Worm (Caenorhabditis elegans) whole organism, young adult: ENCODE measurements around the gene rme-1.

Experiments used
- B0261.1 ChIP-seq: sonication (generic microtip); optimal IDR thresholded peaks from 2 replicates; lab custom pipeline; 2016; ENCODE audit warnings: mild to moderate bottlenecking, missing genetic modification characterization, moderate library complexity, missing compliant biosample characterization
- B0336.3 ChIP-seq: fragments of 200-800 bp; sonication (Bioruptor generic); IDR thresholded peaks from 2 replicates; pipeline ENCODE4 v1.3.6; 2022; ENCODE audit warnings: missing genetic modification characterization, missing compliant biosample characterization
- C06A6.2 ChIP-seq: fragments of 200-800 bp; sonication (Bioruptor generic); conservative IDR thresholded peaks from 2 replicates; pipeline ENCODE4 v1.3.6; 2022; ENCODE audit warnings: missing genetic modification characterization, missing compliant biosample characterization
- C17E4.6 ChIP-seq: fragments of 200-800 bp; sonication (Bioruptor generic); IDR thresholded peaks from 2 replicates; pipeline ENCODE4 v1.3.6; 2022; ENCODE audit warnings: missing genetic modification reagents, missing genetic modification characterization, missing compliant biosample characterization
- F23B12.7 ChIP-seq: sonication (generic microtip); optimal IDR thresholded peaks from 2 replicates; lab custom pipeline; 2017; ENCODE audit warnings: missing genetic modification characterization, mild to moderate bottlenecking, missing compliant biosample characterization, antibody characterized with exemption, moderate library complexity; ENCODE audit not compliant: insufficient read depth
- F33H1.4 ChIP-seq: fragments of 200-800 bp; sonication (Bioruptor generic); IDR thresholded peaks from 2 replicates; pipeline ENCODE4 v1.3.6; 2022; ENCODE audit warnings: missing genetic modification reagents, missing genetic modification characterization, missing compliant biosample characterization
- F52B5.7 ChIP-seq: sonication (generic microtip); optimal IDR thresholded peaks from 2 replicates; lab custom pipeline; 2016; ENCODE audit warnings: mild to moderate bottlenecking, missing genetic modification characterization, missing compliant biosample characterization
- K11D2.4 ChIP-seq: fragments of 200-800 bp; sonication (Bioruptor generic); IDR thresholded peaks from 2 replicates; pipeline ENCODE4 v1.3.6; 2022; ENCODE audit warnings: missing genetic modification reagents, missing genetic modification characterization, missing compliant biosample characterization
- K12H6.12 ChIP-seq: fragments of 200-800 bp; sonication (Bioruptor generic); optimal IDR thresholded peaks from 2 replicates; lab custom pipeline; 2018; ENCODE audit warnings: mild to moderate bottlenecking, missing genetic modification characterization, missing compliant biosample characterization
- T07F8.4 ChIP-seq: sonication (generic microtip); optimal IDR thresholded peaks from 2 replicates; lab custom pipeline; 2016; ENCODE audit warnings: mild to moderate bottlenecking, missing genetic modification characterization, moderate library complexity, missing compliant biosample characterization
- Y53F4B.3 ChIP-seq: fragments of 200-800 bp; sonication (Bioruptor generic); IDR thresholded peaks from 2 replicates; pipeline ENCODE4 v1.3.6; 2022; ENCODE audit warnings: missing genetic modification reagents, missing genetic modification characterization, missing compliant biosample characterization
- Y67H2A.10 ChIP-seq: fragments of 200-800 bp; sonication (Bioruptor generic); conservative IDR thresholded peaks from 2 replicates; pipeline ENCODE4 v1.3.6; 2022; ENCODE audit warnings: missing genetic modification reagents, missing genetic modification characterization, missing compliant biosample characterization
- ZK185.1 ChIP-seq: sonication (generic microtip); optimal IDR thresholded peaks from 2 replicates; lab custom pipeline; 2016; ENCODE audit warnings: mild to moderate bottlenecking, missing genetic modification characterization, missing compliant biosample characterization; ENCODE audit not compliant: poor library complexity, severe bottlenecking
- ama-1 ChIP-seq, 3 experiments: fragments of 150-350 bp in 1 of 3; sonication (generic microtip) in 2 of 3; optimal IDR thresholded peaks; 2 replicates each; lab custom pipeline; 2014 to 2018; ENCODE audit warnings: missing biosample characterization in 2 of 3, missing genetic modification characterization in 2 of 3, missing genetic modification reagents in 2 of 3
- attf-6 ChIP-seq: fragments of 200-800 bp; sonication (Bioruptor generic); IDR thresholded peaks from 2 replicates; pipeline ENCODE4 v1.3.6; 2022; ENCODE audit warnings: missing genetic modification reagents, missing genetic modification characterization, missing compliant biosample characterization
- ceh-79 ChIP-seq: sonication (generic microtip); optimal IDR thresholded peaks from 2 replicates; lab custom pipeline; 2017; ENCODE audit warnings: mild to moderate bottlenecking, missing genetic modification characterization, missing compliant biosample characterization
- die-1 ChIP-seq: sonication (generic microtip); optimal IDR thresholded peaks from 2 replicates; lab custom pipeline; 2016; ENCODE audit warnings: missing genotype, mild to moderate bottlenecking, missing genetic modification characterization, missing compliant biosample characterization
- dpff-1 ChIP-seq: sonication (generic microtip); optimal IDR thresholded peaks from 2 replicates; lab custom pipeline; 2017; ENCODE audit warnings: mild to moderate bottlenecking, missing genetic modification characterization, missing compliant biosample characterization
- egl-44 ChIP-seq: fragments of 200-800 bp; sonication (Bioruptor generic); IDR thresholded peaks from 2 replicates; pipeline ENCODE4 v1.3.6; 2022; ENCODE audit warnings: missing genetic modification reagents, missing genetic modification characterization, missing compliant biosample characterization
- egrh-3 ChIP-seq: fragments of 200-800 bp; sonication (Bioruptor generic); IDR thresholded peaks from 2 replicates; pipeline ENCODE4 v1.3.6; 2022; ENCODE audit warnings: missing genetic modification reagents, missing genetic modification characterization, missing compliant biosample characterization
- gei-17 ChIP-seq: fragments of 200-800 bp; sonication (Bioruptor generic); optimal IDR thresholded peaks from 2 replicates; lab custom pipeline; 2018; ENCODE audit warnings: mild to moderate bottlenecking, missing genetic modification characterization, missing compliant biosample characterization
- him-1 ChIP-seq: sonication (generic microtip); optimal IDR thresholded peaks from 2 replicates; lab custom pipeline; 2016; ENCODE audit warnings: missing genotype, missing genetic modification reagents, missing genetic modification characterization, missing compliant biosample characterization
- hlh-12 ChIP-seq: sonication (generic microtip); optimal IDR thresholded peaks from 2 replicates; lab custom pipeline; 2016; ENCODE audit warnings: missing genetic modification characterization, missing compliant biosample characterization
- hrde-1 ChIP-seq: sonication (generic microtip); optimal IDR thresholded peaks from 2 replicates; lab custom pipeline; 2016; ENCODE audit warnings: missing genetic modification characterization, mild to moderate bottlenecking, missing compliant biosample characterization, moderate library complexity, missing genotype, missing genetic modification reagents, borderline replicate concordance
- lag-1 ChIP-seq: fragments of 200-800 bp; sonication (Bioruptor generic); IDR thresholded peaks from 2 replicates; pipeline ENCODE4 v1.3.6; 2022; ENCODE audit warnings: missing genetic modification reagents, missing genetic modification characterization, missing compliant biosample characterization
- let-607 ChIP-seq, 2 experiments: fragments of 200-800 bp in 1 of 2; sonication (Bioruptor generic) in 1 of 2; sonication (generic microtip) in 1 of 2; optimal IDR thresholded peaks; 2 replicates each; lab custom pipeline; 2016 to 2018; ENCODE audit warnings: mild to moderate bottlenecking in 2 of 2, missing compliant biosample characterization in 2 of 2, missing genetic modification characterization in 2 of 2, moderate library complexity in 2 of 2, missing genotype in 1 of 2
- lin-26 ChIP-seq: fragments of 200-800 bp; sonication (Bioruptor generic); IDR thresholded peaks from 2 replicates; pipeline ENCODE4 v1.3.6; 2022; ENCODE audit warnings: missing genetic modification reagents, missing genetic modification characterization, missing compliant biosample characterization
- lin-40 ChIP-seq: sonication (generic microtip); optimal IDR thresholded peaks from 2 replicates; lab custom pipeline; 2016; ENCODE audit warnings: missing genetic modification characterization, mild to moderate bottlenecking, missing compliant biosample characterization, missing genotype, missing genetic modification reagents
- lir-1 ChIP-seq: fragments of 200-800 bp; sonication (Bioruptor generic); conservative IDR thresholded peaks from 2 replicates; pipeline ENCODE4 v1.3.6; 2022; ENCODE audit warnings: missing genetic modification reagents, missing genetic modification characterization, missing compliant biosample characterization
- lsl-1 ChIP-seq: fragments of 200-800 bp; sonication (Bioruptor generic); optimal IDR thresholded peaks from 2 replicates; lab custom pipeline; 2018; ENCODE audit warnings: mild to moderate bottlenecking, missing genetic modification characterization, moderate library complexity, missing compliant biosample characterization
- lsy-27 ChIP-seq: sonication (generic microtip); optimal IDR thresholded peaks from 2 replicates; lab custom pipeline; 2017; ENCODE audit warnings: missing genetic modification characterization, mild to moderate bottlenecking, missing compliant biosample characterization, antibody characterized with exemption, missing genotype, borderline replicate concordance; ENCODE audit not compliant: insufficient read depth
- madf-10 ChIP-seq: sonication (generic microtip); optimal IDR thresholded peaks from 2 replicates; lab custom pipeline; 2016; ENCODE audit warnings: mild to moderate bottlenecking, missing genetic modification characterization, missing compliant biosample characterization
- mcd-1 ChIP-seq: fragments of 200-800 bp; sonication (Bioruptor generic); IDR thresholded peaks from 2 replicates; pipeline ENCODE4 v1.3.6; 2022; ENCODE audit warnings: missing genetic modification reagents, missing genetic modification characterization, missing compliant biosample characterization
- mel-28 ChIP-seq: sonication (generic microtip); optimal IDR thresholded peaks from 2 replicates; lab custom pipeline; 2016; ENCODE audit warnings: borderline replicate concordance, mild to moderate bottlenecking, missing genetic modification characterization, missing compliant biosample characterization
- mes-4 ChIP-seq: sonication (generic microtip); optimal IDR thresholded peaks from 2 replicates; lab custom pipeline; 2016; ENCODE audit warnings: missing genotype, missing genetic modification characterization, missing compliant biosample characterization
- nfyb-1 ChIP-seq: fragments of 200-800 bp; sonication (Bioruptor generic); IDR thresholded peaks from 2 replicates; pipeline ENCODE4 v1.3.6; 2022; ENCODE audit warnings: missing genetic modification reagents, missing genetic modification characterization, missing compliant biosample characterization
- sdz-38 ChIP-seq: sonication (generic microtip); optimal IDR thresholded peaks from 2 replicates; lab custom pipeline; 2016; ENCODE audit warnings: missing genotype, missing genetic modification characterization, missing compliant biosample characterization
- snpc-1.1 ChIP-seq: sonication (generic microtip); optimal IDR thresholded peaks from 2 replicates; lab custom pipeline; 2017; ENCODE audit warnings: missing genetic modification characterization, mild to moderate bottlenecking, missing compliant biosample characterization, antibody characterized with exemption, moderate library complexity, missing genotype, missing genetic modification reagents; ENCODE audit not compliant: insufficient read depth
- zfh-2 ChIP-seq: fragments of 200-800 bp; sonication (Bioruptor generic); conservative IDR thresholded peaks from 2 replicates; pipeline ENCODE4 v1.3.6; 2022; ENCODE audit warnings: missing genetic modification reagents, missing genetic modification characterization, missing compliant biosample characterization
- ztf-18 ChIP-seq: sonication (generic microtip); optimal IDR thresholded peaks from 2 replicates; lab custom pipeline; 2016; ENCODE audit warnings: missing genotype, mild to moderate bottlenecking, missing genetic modification characterization, missing compliant biosample characterization
- ztf-22 ChIP-seq: fragments of 200-800 bp; sonication (Bioruptor generic); optimal IDR thresholded peaks from 2 replicates; lab custom pipeline; 2018; ENCODE audit warnings: mild to moderate bottlenecking, missing genetic modification characterization, moderate library complexity, missing compliant biosample characterization
- ztf-26 ChIP-seq: sonication (generic microtip); optimal IDR thresholded peaks from 2 replicates; lab custom pipeline; 2017; ENCODE audit warnings: missing genetic modification characterization, missing compliant biosample characterization
- ztf-6 ChIP-seq: fragments of 200-800 bp; sonication (Bioruptor generic); IDR thresholded peaks from 2 replicates; pipeline ENCODE4 v1.3.6; 2022; ENCODE audit warnings: missing genetic modification reagents, missing genetic modification characterization, missing compliant biosample characterization

rme-1 gene

DNA sequence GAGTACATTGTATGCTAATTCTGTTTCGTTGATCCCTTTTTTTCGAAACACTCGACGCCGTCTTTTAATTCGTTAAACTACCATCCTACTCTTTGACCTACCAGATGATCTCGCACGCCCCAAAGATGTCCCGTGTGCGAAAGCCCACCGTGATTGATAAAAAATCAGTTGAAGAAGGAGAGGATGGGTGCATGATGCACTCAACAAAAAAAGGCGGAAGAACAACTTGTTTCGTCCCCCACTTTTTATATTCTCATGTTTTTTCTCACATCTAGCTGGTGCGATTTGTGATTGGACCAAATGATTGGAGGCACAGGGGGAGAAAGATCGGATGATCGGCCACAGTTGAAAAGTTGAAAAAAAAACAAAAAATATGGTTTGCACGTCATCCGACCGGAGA is 29.7 kb downstream of the rme-1 start (continued):
- TF ChIP-seq lsy-27 (tag; lab: Kevin White, UChicago) (no peak), die-1 (peak; percentile 23), mcd-1 (GFP tag; lab: Robert Waterston, UW) (no peak), lir-1 (GFP tag; lab: Robert Waterston, UW) (no peak), lsl-1 (GFP tag; lab: Kevin White, UChicago) (no peak), ztf-6 (no peak), ZK185.1 (tag; lab: Kevin White, UChicago) (no peak), lag-1 (GFP tag; lab: Robert Waterston, UW) (no peak), mel-28 (no peak), C17E4.6 (GFP tag; lab: Robert Waterston, UW) (no peak), attf-6 (GFP tag; lab: Robert Waterston, UW) (no peak), hrde-1 (tag; lab: Kevin White, UChicago) (no peak), gei-17 (GFP tag; lab: Kevin White, UChicago) (no peak), B0261.1 (tag; lab: Kevin White, UChicago) (no peak), C06A6.2 (GFP tag; lab: Robert Waterston, UW) (peak; percentile 74), K11D2.4 (GFP tag; lab: Robert Waterston, UW) (peak; percentile 75; the same call in 1 of the 2 replicates), F23B12.7 (tag; lab: Kevin White, UChicago) (no peak), ama-1 (optimal IDR thresholded peaks at IDR 0.05; lab: Kevin White, UChicago) (no peak), ama-1 (GFP tag; optimal IDR thresholded peaks at IDR 0.05; lab: Kevin White, UChicago) (no peak), zfh-2 (no peak), K12H6.12 (tag; lab: Kevin White, UChicago) (no peak), T07F8.4 (tag; lab: Kevin White, UChicago) (no peak), ceh-79 (tag; lab: Kevin White, UChicago) (no peak), F52B5.7 (tag; lab: Kevin White, UChicago) (no peak), madf-10 (tag; lab: Kevin White, UChicago) (no peak), ztf-22 (GFP tag; lab: Kevin White, UChicago) (no peak), let-607 (tag; optimal IDR thresholded peaks at IDR 0.05; lab: Kevin White, UChicago) (no peak), ztf-18 (tag; lab: Kevin White, UChicago) (no peak), lin-26 (GFP tag; lab: Robert Waterston, UW) (peak; percentile 69; the same call in 1 of the 2 replicates), egrh-3 (no peak), nfyb-1 (GFP tag; lab: Robert Waterston, UW) (no peak), dpff-1 (tag; lab: Kevin White, UChicago) (no peak), sdz-38 (no peak), hlh-12 (tag; lab: Kevin White, UChicago) (no peak), lin-40 (tag; lab: Kevin White, UChicago) (peak; percentile 55), snpc-1.1 (no peak), mes-4 (tag; lab: Kevin White, UChicago) (no peak), ztf-26 (tag; lab: Kevin White, UChicago) (peak; percentile 60), egl-44 (GFP tag; lab: Robert Waterston, UW) (no peak), him-1 (tag; lab: Kevin White, UChicago) (no peak), Y53F4B.3 (no peak), F33H1.4 (GFP tag; lab: Robert Waterston, UW) (no peak), Y67H2A.10 (GFP tag; lab: Robert Waterston, UW) (no peak), B0336.3 (no peak)
